Worm (Caenorhabditis elegans): ENCODE measurements around the gene C16D9.3.

DNA sequence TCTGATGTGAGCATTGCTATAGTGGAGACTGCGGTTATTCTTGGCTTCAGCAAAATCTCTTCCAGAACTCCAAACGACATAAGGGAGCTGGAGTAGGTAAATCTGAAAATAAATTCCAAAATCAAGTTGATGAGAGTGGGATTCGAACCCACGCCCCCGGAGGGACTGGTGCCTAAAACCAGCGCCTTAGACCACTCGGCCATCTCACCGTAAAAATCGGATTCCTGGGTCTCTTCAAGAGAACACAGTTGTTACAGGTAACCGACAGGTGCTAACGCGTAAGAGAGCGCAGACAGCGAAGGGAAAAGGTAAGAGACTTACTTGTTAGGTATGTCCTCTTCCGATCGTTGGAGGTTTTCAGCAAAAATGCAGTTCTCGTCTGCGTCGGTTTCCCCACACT lies 4.5 kb downstream of the C16D9.3 start:
- TF ChIP-seq sdc-2 (tag; optimal IDR thresholded peaks at IDR 0.05) (peak; percentile 3), dmd-4 (tag; optimal IDR thresholded peaks at IDR 0.05; ENCODE audit: borderline replicate concordance) (no peak), dve-1 (tag; optimal IDR thresholded peaks at IDR 0.05) (no peak), unc-86 (tag; optimal IDR thresholded peaks at IDR 0.05) (no peak), ahr-1 (tag; optimal IDR thresholded peaks at IDR 0.05) (no peak)

Data from whole organism, late embryonic.